Worm (Caenorhabditis elegans): ENCODE data around the gene C25F9.4.

C25F9.4 gene

ce11 chrV:19433806-19434437 is 17.5 kb upstream of the C25F9.4 start, which contains the start of gene C25F9.16:
TSS of gene C25F9.16 (plus strand) at chrV:19434387.
- TF ChIP-seq flt-1 (GFP tag; IDR thresholded peaks at IDR 0.05) (no peak), cog-1 (tag; optimal IDR thresholded peaks at IDR 0.05) (no peak), klf-2 (GFP tag; conservative IDR thresholded peaks at IDR 0.05) (no peak), med-1 (GFP tag; optimal IDR thresholded peaks at IDR 0.05; ENCODE audit: insufficient read depth) (no peak), ref-1 (GFP tag; conservative IDR thresholded peaks at IDR 0.05) (no peak), ztf-29 (GFP tag; IDR thresholded peaks at IDR 0.05) (no peak), T22C8.4 (GFP tag; IDR thresholded peaks at IDR 0.05) (no peak), tab-1 (GFP tag; IDR thresholded peaks at IDR 0.05) (no peak), ztf-23 (GFP tag; IDR thresholded peaks at IDR 0.05) (no peak)

DNA sequence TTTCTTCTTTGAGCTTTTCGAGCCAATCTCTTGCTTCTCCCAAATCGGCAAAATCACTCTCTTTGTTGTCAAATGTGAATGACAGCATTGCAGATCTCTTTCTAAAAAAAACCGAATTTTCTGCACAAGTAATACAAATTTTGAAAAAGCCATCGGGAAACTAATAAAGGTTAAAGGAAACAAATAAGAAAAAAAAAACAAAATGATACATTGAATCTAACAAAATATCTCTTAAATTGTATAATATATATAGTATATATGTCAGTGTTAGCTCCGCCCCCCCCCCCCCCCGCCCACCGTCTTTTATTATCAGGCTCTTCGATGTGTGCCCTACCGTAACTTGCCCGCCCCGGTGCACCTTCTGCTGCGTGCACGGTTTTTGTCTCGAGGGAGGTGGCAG is 16.6 kb upstream of the C25F9.4 start, which contains the start of gene C25F9.11:
TSS of gene C25F9.11 (minus strand) at position 101 of the 400 bp plus-strand sequence.
- TF ChIP-seq med-1 (GFP tag; optimal IDR thresholded peaks at IDR 0.05; ENCODE audit: insufficient read depth): no peak
- TF ChIP-seq flt-1 (GFP tag; IDR thresholded peaks at IDR 0.05): no peak
- TF ChIP-seq tab-1 (GFP tag; IDR thresholded peaks at IDR 0.05): no peak
- no peak for TF ChIP-seq ref-1 (GFP tag; conservative IDR thresholded peaks at IDR 0.05)
- no peak for TF ChIP-seq klf-2 (GFP tag; conservative IDR thresholded peaks at IDR 0.05)
- TF ChIP-seq ztf-23 (GFP tag; IDR thresholded peaks at IDR 0.05): no peak
- no peak for TF ChIP-seq cog-1 (tag; optimal IDR thresholded peaks at IDR 0.05)
- TF ChIP-seq T22C8.4 (GFP tag; IDR thresholded peaks at IDR 0.05): no peak
- TF ChIP-seq ztf-29 (GFP tag; IDR thresholded peaks at IDR 0.05): no peak

ce11 chrV:19432030-19432429 is 15.7 kb upstream of the C25F9.4 start:
- TF ChIP-seq ref-1 (GFP tag; conservative IDR thresholded peaks at IDR 0.05): no peak
- no peak for TF ChIP-seq ztf-23 (GFP tag; IDR thresholded peaks at IDR 0.05)
- TF ChIP-seq klf-2 (GFP tag; conservative IDR thresholded peaks at IDR 0.05): no peak
- no peak for TF ChIP-seq cog-1 (tag; optimal IDR thresholded peaks at IDR 0.05)
- no peak for TF ChIP-seq tab-1 (GFP tag; IDR thresholded peaks at IDR 0.05)
- no peak for TF ChIP-seq flt-1 (GFP tag; IDR thresholded peaks at IDR 0.05)
- no peak for TF ChIP-seq ztf-29 (GFP tag; IDR thresholded peaks at IDR 0.05)

DNA sequence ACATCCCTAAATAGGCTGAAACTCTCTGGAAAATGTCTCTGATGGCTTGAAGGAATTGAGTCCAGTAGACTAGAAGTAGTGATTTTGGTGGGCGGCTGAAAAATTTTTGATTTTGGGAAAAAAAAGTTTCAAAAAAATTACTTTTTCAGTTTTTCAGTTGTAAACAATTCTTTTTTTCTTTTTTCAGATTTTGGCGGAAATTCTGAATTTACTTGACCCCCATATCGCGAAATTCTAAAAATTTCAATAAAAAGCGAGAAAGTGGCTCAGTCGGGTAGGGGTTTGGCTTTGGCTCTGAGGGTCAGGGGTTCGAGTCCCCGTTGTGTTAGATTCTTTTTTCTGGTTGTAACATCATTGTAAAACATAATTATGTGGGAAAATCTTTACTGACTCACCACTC is 14.7 kb upstream of the C25F9.4 start, which contains the start of gene srw-85:
TSS of gene srw-85 (minus strand) at position 101 of the 400 bp plus-strand sequence.
- TF ChIP-seq flt-1 (GFP tag; IDR thresholded peaks at IDR 0.05): no peak
- no peak for TF ChIP-seq tab-1 (GFP tag; IDR thresholded peaks at IDR 0.05)
- TF ChIP-seq cog-1 (tag; optimal IDR thresholded peaks at IDR 0.05): no peak
- TF ChIP-seq T22C8.4 (GFP tag; IDR thresholded peaks at IDR 0.05): no peak
- no peak for TF ChIP-seq med-1 (GFP tag; optimal IDR thresholded peaks at IDR 0.05; ENCODE audit: insufficient read depth)
- no peak for TF ChIP-seq ztf-29 (GFP tag; IDR thresholded peaks at IDR 0.05)
- TF ChIP-seq klf-2 (GFP tag; conservative IDR thresholded peaks at IDR 0.05): no peak
- no peak for TF ChIP-seq ref-1 (GFP tag; conservative IDR thresholded peaks at IDR 0.05)
- no peak for TF ChIP-seq ztf-23 (GFP tag; IDR thresholded peaks at IDR 0.05)

DNA sequence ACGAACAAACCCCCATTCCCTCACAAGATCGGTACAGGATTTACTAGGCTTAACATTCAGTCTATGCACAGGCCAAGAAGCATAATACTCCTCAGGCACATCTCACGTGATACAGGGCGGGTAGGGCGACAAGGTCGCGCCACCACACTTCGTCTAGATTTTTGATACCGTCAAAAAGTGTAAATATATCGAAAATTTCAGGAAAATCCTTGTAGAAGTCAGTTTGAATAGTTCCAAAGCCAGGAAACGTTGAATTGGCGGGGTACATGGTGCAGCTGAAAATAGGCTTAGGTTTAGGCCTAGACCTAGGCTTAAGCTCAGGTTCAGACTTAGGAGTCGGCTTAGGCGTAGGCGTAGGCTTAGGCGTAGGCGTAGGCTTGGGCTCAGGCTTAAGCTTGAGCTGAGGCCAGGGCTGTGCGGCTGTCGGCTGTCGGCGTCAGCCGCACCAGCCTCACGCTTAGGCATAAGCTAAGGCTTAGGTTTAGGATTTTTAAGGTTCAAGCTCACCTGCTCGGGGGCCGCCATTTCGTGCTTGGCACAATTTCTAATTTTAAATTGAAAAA is 14.1 kb upstream of the C25F9.4 start:
- TF ChIP-seq T22C8.4 (GFP tag; IDR thresholded peaks at IDR 0.05): no peak
- no peak for TF ChIP-seq cog-1 (tag; optimal IDR thresholded peaks at IDR 0.05)
- TF ChIP-seq tab-1 (GFP tag; IDR thresholded peaks at IDR 0.05): peak; percentile 70; the same call in 1 of the 2 replicates
- TF ChIP-seq ztf-29 (GFP tag; IDR thresholded peaks at IDR 0.05): peak; percentile 53; the same call in 1 of the 2 replicates

DNA sequence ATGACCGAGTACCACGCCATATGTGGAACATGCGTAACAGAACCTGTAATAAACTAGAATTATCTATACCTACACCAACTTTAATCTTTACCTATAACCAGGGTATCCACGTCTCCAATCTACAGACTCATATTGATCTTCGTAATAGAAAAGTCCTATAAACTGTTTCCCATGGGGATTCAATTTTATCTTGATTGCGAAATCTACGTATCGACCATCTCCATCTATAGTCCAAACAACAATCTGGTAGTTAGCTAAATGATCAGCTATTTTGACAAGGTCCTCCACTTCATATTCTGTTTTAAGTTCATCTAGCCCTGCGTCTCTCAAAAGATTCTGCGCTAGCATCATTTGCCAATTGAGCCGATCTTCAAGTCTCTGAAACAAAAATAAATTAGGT is 13.2 kb upstream of the C25F9.4 start:
- no peak for TF ChIP-seq ztf-23 (GFP tag; IDR thresholded peaks at IDR 0.05)
- no peak for TF ChIP-seq T22C8.4 (GFP tag; IDR thresholded peaks at IDR 0.05)

- TF ChIP-seq ztf-29 (GFP tag; IDR thresholded peaks at IDR 0.05) (no peak), ztf-23 (GFP tag; IDR thresholded peaks at IDR 0.05) (no peak)
Measured at ce11 chrV:19428936-19429335, 12.6 kb upstream of the C25F9.4 start.

DNA sequence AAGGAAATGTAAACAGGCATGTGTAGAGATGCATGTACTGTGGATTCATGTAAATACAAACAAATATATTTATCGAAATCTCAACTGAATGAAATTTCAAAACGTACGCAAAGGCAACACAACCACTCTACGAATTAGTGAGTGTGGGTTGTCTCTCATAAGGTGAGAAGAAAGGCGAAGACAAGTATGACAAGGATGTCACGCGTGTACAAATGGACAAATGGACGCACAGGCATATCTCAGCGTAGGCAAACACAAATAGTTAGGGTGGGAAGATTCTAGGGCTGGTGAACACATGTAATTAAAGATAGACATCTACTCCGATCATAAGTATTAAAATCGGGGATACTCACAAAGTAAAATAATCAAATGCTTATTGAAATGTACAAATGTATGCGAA is 11.7 kb upstream of the C25F9.4 start:
- TF ChIP-seq flt-1 (GFP tag; IDR thresholded peaks at IDR 0.05): no peak
- TF ChIP-seq tab-1 (GFP tag; IDR thresholded peaks at IDR 0.05): no peak
- TF ChIP-seq klf-2 (GFP tag; conservative IDR thresholded peaks at IDR 0.05): no peak
- no peak for TF ChIP-seq ztf-29 (GFP tag; IDR thresholded peaks at IDR 0.05)
- TF ChIP-seq ref-1 (GFP tag; conservative IDR thresholded peaks at IDR 0.05): no peak
- no peak for TF ChIP-seq ztf-23 (GFP tag; IDR thresholded peaks at IDR 0.05)
- TF ChIP-seq T22C8.4 (GFP tag; IDR thresholded peaks at IDR 0.05): no peak
- TF ChIP-seq med-1 (GFP tag; optimal IDR thresholded peaks at IDR 0.05; ENCODE audit: insufficient read depth): no peak
- no peak for TF ChIP-seq cog-1 (tag; optimal IDR thresholded peaks at IDR 0.05)

- no peak for TF ChIP-seq ztf-29 (GFP tag; IDR thresholded peaks at IDR 0.05)
- TF ChIP-seq T22C8.4 (GFP tag; IDR thresholded peaks at IDR 0.05): no peak
- TF ChIP-seq cog-1 (tag; optimal IDR thresholded peaks at IDR 0.05): no peak
- no peak for TF ChIP-seq klf-2 (GFP tag; conservative IDR thresholded peaks at IDR 0.05)
- no peak for TF ChIP-seq tab-1 (GFP tag; IDR thresholded peaks at IDR 0.05)
- TF ChIP-seq flt-1 (GFP tag; IDR thresholded peaks at IDR 0.05): no peak
- no peak for TF ChIP-seq ztf-23 (GFP tag; IDR thresholded peaks at IDR 0.05)
- no peak for TF ChIP-seq ref-1 (GFP tag; conservative IDR thresholded peaks at IDR 0.05)
- no peak for TF ChIP-seq med-1 (GFP tag; optimal IDR thresholded peaks at IDR 0.05; ENCODE audit: insufficient read depth)
Measured at ce11 chrV:19421131-19421530, 4.8 kb upstream of the C25F9.4 start, which contains the start of gene C25F9.2. TSS of gene C25F9.2 (plus strand) at chrV:19421471.

DNA sequence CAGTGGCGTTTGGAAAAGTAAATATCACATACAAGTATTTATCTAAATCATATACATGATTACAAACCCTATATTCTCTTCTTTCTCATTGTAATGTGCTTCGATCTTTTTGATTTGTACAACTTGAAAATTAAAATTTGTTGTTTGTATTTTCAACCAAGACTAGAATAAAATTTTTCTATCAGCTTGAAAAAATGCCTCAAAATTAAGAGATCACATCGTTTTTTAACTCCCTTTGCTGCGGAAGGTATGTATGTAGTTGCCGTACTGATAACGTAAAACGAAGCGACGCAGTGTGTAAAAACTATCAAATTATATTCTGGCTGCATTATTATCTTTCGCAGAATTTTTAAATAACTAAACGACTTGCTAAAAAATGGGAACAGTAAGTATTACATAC is 1.5 kb upstream of the C25F9.4 start, which contains the start of gene C25F9.15:
TSS of gene C25F9.15 (plus strand) at position 301 of the 400 bp plus-strand sequence.
- no peak for TF ChIP-seq ztf-29 (GFP tag; IDR thresholded peaks at IDR 0.05)
- no peak for TF ChIP-seq tab-1 (GFP tag; IDR thresholded peaks at IDR 0.05)
- no peak for TF ChIP-seq klf-2 (GFP tag; conservative IDR thresholded peaks at IDR 0.05)
- no peak for TF ChIP-seq cog-1 (tag; optimal IDR thresholded peaks at IDR 0.05)
- TF ChIP-seq ztf-23 (GFP tag; IDR thresholded peaks at IDR 0.05): no peak
- TF ChIP-seq T22C8.4 (GFP tag; IDR thresholded peaks at IDR 0.05): no peak
- no peak for TF ChIP-seq ref-1 (GFP tag; conservative IDR thresholded peaks at IDR 0.05)
